Worm (Caenorhabditis elegans) whole organism, young adult: ENCODE measurements around the gene srd-11.

Experiments
- B0035.1 ChIP-seq: sonication (generic microtip); optimal IDR thresholded peaks from 2 replicates; lab custom pipeline; 2016; ENCODE audit warnings: missing genetic modification characterization, mild to moderate bottlenecking, missing compliant biosample characterization, missing genotype, missing genetic modification reagents
- B0261.1 ChIP-seq: sonication (generic microtip); optimal IDR thresholded peaks from 2 replicates; lab custom pipeline; 2016; ENCODE audit warnings: mild to moderate bottlenecking, missing genetic modification characterization, moderate library complexity, missing compliant biosample characterization
- B0336.3 ChIP-seq: fragments of 200-800 bp; sonication (Bioruptor generic); IDR thresholded peaks from 2 replicates; pipeline ENCODE4 v1.3.6; 2022; ENCODE audit warnings: missing genetic modification characterization, missing compliant biosample characterization
- F57A8.1 ChIP-seq: fragments of 200-800 bp; sonication (Bioruptor generic); optimal IDR thresholded peaks from 2 replicates; lab custom pipeline; 2018; ENCODE audit warnings: mild to moderate bottlenecking, missing genetic modification characterization, moderate library complexity, missing compliant biosample characterization
- Y53G8AR.9 ChIP-seq: fragments of 200-800 bp; sonication (Bioruptor generic); conservative IDR thresholded peaks from 2 replicates; pipeline ENCODE4 v1.3.6; 2022; ENCODE audit warnings: missing genetic modification reagents, missing genetic modification characterization, missing compliant biosample characterization
- Y67H2A.10 ChIP-seq: fragments of 200-800 bp; sonication (Bioruptor generic); conservative IDR thresholded peaks from 2 replicates; pipeline ENCODE4 v1.3.6; 2022; ENCODE audit warnings: missing genetic modification reagents, missing genetic modification characterization, missing compliant biosample characterization
- akir-1 ChIP-seq: fragments of 200-800 bp; sonication (Bioruptor generic); optimal IDR thresholded peaks from 2 replicates; lab custom pipeline; 2018; ENCODE audit warnings: mild to moderate bottlenecking, missing genetic modification characterization, moderate library complexity, missing compliant biosample characterization
- attf-3 ChIP-seq: fragments of 200-800 bp; sonication (Bioruptor generic); conservative IDR thresholded peaks from 2 replicates; pipeline ENCODE4 v1.3.6; 2022; ENCODE audit warnings: missing genetic modification reagents, missing genetic modification characterization, missing compliant biosample characterization
- attf-5 ChIP-seq: fragments of 200-800 bp; sonication (Bioruptor generic); optimal IDR thresholded peaks from 2 replicates; lab custom pipeline; 2018; ENCODE audit warnings: mild to moderate bottlenecking, missing genetic modification characterization, missing compliant biosample characterization
- ccch-3 ChIP-seq: fragments of 200-800 bp; sonication (Bioruptor generic); optimal IDR thresholded peaks from 2 replicates; lab custom pipeline; 2018; ENCODE audit warnings: mild to moderate bottlenecking, missing genetic modification characterization, missing compliant biosample characterization
- cebp-1 ChIP-seq, 2 experiments: fragments of 200-800 bp in 1 of 2; sonication (Bioruptor generic) in 1 of 2; sonication (generic microtip) in 1 of 2; IDR thresholded peaks in 1 of 2; optimal IDR thresholded peaks in 1 of 2; 2 replicates each; pipeline versions ENCODE4 v1.3.6 to Lab custom; 2017 to 2022; ENCODE audit warnings: missing compliant biosample characterization in 2 of 2, missing genetic modification characterization in 2 of 2, mild to moderate bottlenecking in 1 of 2, missing genetic modification reagents in 1 of 2, moderate library complexity in 1 of 2
- egl-18 ChIP-seq: fragments of 200-800 bp; sonication (Bioruptor generic); IDR thresholded peaks from 2 replicates; pipeline ENCODE4 v1.3.6; 2022; ENCODE audit warnings: missing genetic modification reagents, missing genetic modification characterization, missing compliant biosample characterization
- fkh-3 ChIP-seq: sonication (generic microtip); optimal IDR thresholded peaks from 2 replicates; lab custom pipeline; 2016; ENCODE audit warnings: mild to moderate bottlenecking, missing genetic modification characterization, missing compliant biosample characterization
- let-607 ChIP-seq, 2 experiments: fragments of 200-800 bp in 1 of 2; sonication (Bioruptor generic) in 1 of 2; sonication (generic microtip) in 1 of 2; optimal IDR thresholded peaks; 2 replicates each; lab custom pipeline; 2016 to 2018; ENCODE audit warnings: mild to moderate bottlenecking in 2 of 2, missing compliant biosample characterization in 2 of 2, missing genetic modification characterization in 2 of 2, moderate library complexity in 2 of 2, missing genotype in 1 of 2
- lin-26 ChIP-seq: fragments of 200-800 bp; sonication (Bioruptor generic); IDR thresholded peaks from 2 replicates; pipeline ENCODE4 v1.3.6; 2022; ENCODE audit warnings: missing genetic modification reagents, missing genetic modification characterization, missing compliant biosample characterization
- lsy-27 ChIP-seq: sonication (generic microtip); optimal IDR thresholded peaks from 2 replicates; lab custom pipeline; 2017; ENCODE audit warnings: missing genetic modification characterization, mild to moderate bottlenecking, missing compliant biosample characterization, antibody characterized with exemption, missing genotype, borderline replicate concordance; ENCODE audit not compliant: insufficient read depth
- madf-6 ChIP-seq: fragments of 200-800 bp; sonication (Bioruptor generic); IDR thresholded peaks from 2 replicates; pipeline ENCODE4 v1.3.6; 2022; ENCODE audit warnings: missing genetic modification reagents, missing genetic modification characterization, missing compliant biosample characterization
- madf-8 ChIP-seq: fragments of 200-800 bp; sonication (Bioruptor generic); conservative IDR thresholded peaks from 2 replicates; pipeline ENCODE4 v1.3.6; 2022; ENCODE audit warnings: missing genetic modification reagents, missing genetic modification characterization, missing compliant biosample characterization
- mcd-1 ChIP-seq: fragments of 200-800 bp; sonication (Bioruptor generic); IDR thresholded peaks from 2 replicates; pipeline ENCODE4 v1.3.6; 2022; ENCODE audit warnings: missing genetic modification reagents, missing genetic modification characterization, missing compliant biosample characterization
- mxl-1 ChIP-seq: sonication (generic microtip); optimal IDR thresholded peaks from 2 replicates; lab custom pipeline; 2016; ENCODE audit warnings: missing genetic modification characterization, missing compliant biosample characterization
- nfya-2 ChIP-seq: fragments of 200-800 bp; sonication (Bioruptor generic); IDR thresholded peaks from 2 replicates; pipeline ENCODE4 v1.3.6; 2022; ENCODE audit warnings: missing genetic modification reagents, missing genetic modification characterization, missing compliant biosample characterization
- nhr-179 ChIP-seq: sonication (generic microtip); optimal IDR thresholded peaks from 2 replicates; lab custom pipeline; 2016; ENCODE audit warnings: mild to moderate bottlenecking, missing genetic modification characterization, missing compliant biosample characterization
- nhr-27 ChIP-seq: fragments of 200-800 bp; sonication (Bioruptor generic); optimal IDR thresholded peaks from 2 replicates; lab custom pipeline; 2018; ENCODE audit warnings: mild to moderate bottlenecking, missing genetic modification characterization, moderate library complexity, missing compliant biosample characterization
- nhr-80 ChIP-seq: sonication (generic microtip); optimal IDR thresholded peaks from 2 replicates; lab custom pipeline; 2016; ENCODE audit warnings: missing genetic modification characterization, missing compliant biosample characterization
- nhr-90 ChIP-seq: sonication (generic microtip); optimal IDR thresholded peaks from 2 replicates; lab custom pipeline; 2016; ENCODE audit warnings: missing genotype, mild to moderate bottlenecking, missing genetic modification characterization, missing compliant biosample characterization
- pbrm-1 ChIP-seq: fragments of 200-800 bp; sonication (Bioruptor generic); IDR thresholded peaks from 2 replicates; pipeline ENCODE4 v1.3.6; 2022; ENCODE audit warnings: missing genetic modification reagents, missing genetic modification characterization, missing compliant biosample characterization
- rpc-1 ChIP-seq, 2 experiments: fragments of 150-350 bp in 1 of 2; sonication (generic microtip) in 1 of 2; optimal IDR thresholded peaks; 2 replicates each; lab custom pipeline; 2014 to 2018; ENCODE audit warnings: missing biosample characterization in 1 of 2, missing genetic modification characterization in 1 of 2, missing genetic modification reagents in 1 of 2, missing genotype in 1 of 2
- somi-1 ChIP-seq: fragments of 200-800 bp; sonication (Bioruptor generic); optimal IDR thresholded peaks from 2 replicates; lab custom pipeline; 2018; ENCODE audit warnings: mild to moderate bottlenecking, missing genetic modification characterization, missing compliant biosample characterization
- tbp1 ChIP-seq: fragments of 200-800 bp; sonication (Bioruptor generic); optimal IDR thresholded peaks from 2 replicates; lab custom pipeline; 2018; ENCODE audit warnings: mild to moderate bottlenecking, missing genetic modification characterization, missing compliant biosample characterization
- tlf-1 ChIP-seq: fragments of 200-800 bp; sonication (Bioruptor generic); optimal IDR thresholded peaks from 2 replicates; lab custom pipeline; 2018; ENCODE audit warnings: mild to moderate bottlenecking, missing genetic modification characterization, missing compliant biosample characterization
- unc-130 ChIP-seq: sonication (generic microtip); optimal IDR thresholded peaks from 2 replicates; lab custom pipeline; 2016; ENCODE audit warnings: missing genetic modification reagents, missing genetic modification characterization, missing compliant biosample characterization
- ztf-18 ChIP-seq: sonication (generic microtip); optimal IDR thresholded peaks from 2 replicates; lab custom pipeline; 2016; ENCODE audit warnings: missing genotype, mild to moderate bottlenecking, missing genetic modification characterization, missing compliant biosample characterization
- ztf-22 ChIP-seq: fragments of 200-800 bp; sonication (Bioruptor generic); optimal IDR thresholded peaks from 2 replicates; lab custom pipeline; 2018; ENCODE audit warnings: mild to moderate bottlenecking, missing genetic modification characterization, moderate library complexity, missing compliant biosample characterization
- ztf-3 ChIP-seq: fragments of 200-800 bp; sonication (Bioruptor generic); optimal IDR thresholded peaks from 2 replicates; lab custom pipeline; 2018; ENCODE audit warnings: mild to moderate bottlenecking, missing genetic modification characterization, missing compliant biosample characterization

srd-11 gene

ce11 chrV:13664340-13664916 is 44.8 kb upstream of the srd-11 start (continued):
- TF ChIP-seq F57A8.1 (GFP tag; lab: Kevin White, UChicago) = no peak
- TF ChIP-seq lsy-27 = no peak
- no peak for TF ChIP-seq nhr-179
- no peak for TF ChIP-seq ccch-3 (GFP tag; lab: Kevin White, UChicago)
- TF ChIP-seq B0035.1 (tag; lab: Kevin White, UChicago) = no peak
- no peak for TF ChIP-seq unc-130
- TF ChIP-seq fkh-3 (tag; lab: Kevin White, UChicago) = no peak
- TF ChIP-seq let-607 (tag; optimal IDR thresholded peaks at IDR 0.05; lab: Kevin White, UChicago) = peak in 1 of 2 experiments; percentile 19
- TF ChIP-seq nhr-27 (tag; lab: Kevin White, UChicago) = no peak
- TF ChIP-seq madf-8 = peak; percentile 26; the same call in 1 of the 2 replicates

DNA sequence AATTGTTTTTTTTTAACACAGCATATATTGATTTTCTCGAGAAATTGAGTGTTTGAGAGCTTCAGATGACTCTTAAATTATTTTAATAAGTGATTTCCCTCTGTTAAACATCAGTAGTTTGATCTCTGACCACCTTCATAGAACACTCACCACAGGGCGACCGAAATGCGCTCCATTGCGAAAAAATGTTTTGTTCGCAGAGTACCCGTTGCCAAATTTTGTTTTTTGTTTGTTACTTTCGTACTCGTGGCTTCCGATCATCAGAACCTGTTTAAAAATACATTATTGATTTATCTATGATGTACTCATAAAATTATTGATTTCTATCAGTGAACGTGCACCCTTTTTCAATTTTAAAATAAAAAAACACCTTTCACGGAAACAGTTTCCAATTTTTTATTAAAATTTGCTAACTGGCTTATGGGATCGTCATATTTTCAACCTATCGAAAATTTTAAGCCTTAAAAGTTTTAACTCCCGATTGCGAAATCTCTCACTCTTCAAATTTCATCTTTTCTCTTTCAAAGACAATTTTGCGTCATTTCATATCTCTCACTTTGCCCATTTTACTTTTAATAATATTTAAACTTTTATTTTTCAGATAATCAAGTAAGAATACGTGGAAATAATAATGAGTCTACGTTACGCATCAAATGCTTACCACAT is 41.1 kb upstream of the srd-11 start, which contains the start of gene letm-1:
Gene letm-1 (plus strand): TSS at position 598 of the 666 bp plus-strand sequence.
- TF ChIP-seq nhr-80 (tag; lab: Kevin White, UChicago) = peak; percentile 51
- no peak for TF ChIP-seq Y53G8AR.9 (GFP tag; lab: Robert Waterston, UW)
- TF ChIP-seq nfya-2 (GFP tag; lab: Robert Waterston, UW) = no peak
- 0 out of 2 replicates have a peak, but pooled peaks have one; percentile 24 for TF ChIP-seq pbrm-1 (GFP tag; lab: Robert Waterston, UW)
- TF ChIP-seq tlf-1 (GFP tag; lab: Kevin White, UChicago) = no peak
- no peak for TF ChIP-seq akir-1 (GFP tag; lab: Kevin White, UChicago)
- 0 out of 2 replicates have a peak, but pooled peaks have one; percentile 18 for TF ChIP-seq madf-6 (GFP tag; lab: Robert Waterston, UW)
- TF ChIP-seq attf-3 (GFP tag; lab: Robert Waterston, UW) = no peak
- no peak for TF ChIP-seq rpc-1 (optimal IDR thresholded peaks at IDR 0.05; lab: Kevin White, UChicago)
- no peak for TF ChIP-seq rpc-1 (tag; optimal IDR thresholded peaks at IDR 0.05; lab: Kevin White, UChicago)
- TF ChIP-seq lin-26 (GFP tag; lab: Robert Waterston, UW) = peak; percentile 15; the same call in 1 of the 2 replicates
- no peak for TF ChIP-seq ztf-3
- TF ChIP-seq ztf-18 (tag; lab: Kevin White, UChicago) = peak; percentile 15
- TF ChIP-seq Y67H2A.10 (GFP tag; lab: Robert Waterston, UW) = no peak
- no peak for TF ChIP-seq nhr-90 (tag; lab: Kevin White, UChicago)
- TF ChIP-seq mxl-1 = no peak
- peak; percentile 21 for TF ChIP-seq attf-5 (GFP tag; lab: Kevin White, UChicago)
- TF ChIP-seq mcd-1 (GFP tag; lab: Robert Waterston, UW) = peak; percentile 14; the same call in 1 of the 2 replicates
- no peak for TF ChIP-seq B0261.1
- no peak for TF ChIP-seq somi-1
- no peak for TF ChIP-seq nhr-179
- TF ChIP-seq egl-18 (GFP tag; lab: Robert Waterston, UW) = no peak
- TF ChIP-seq B0336.3 (GFP tag; lab: Robert Waterston, UW) = no peak
- peak; percentile 38; the same call in 1 of the 2 replicates for TF ChIP-seq cebp-1 (GFP tag; IDR thresholded peaks at IDR 0.05; lab: Robert Waterston, UW)
- TF ChIP-seq cebp-1 (tag; optimal IDR thresholded peaks at IDR 0.05; lab: Kevin White, UChicago) = peak; percentile 92
- no peak for TF ChIP-seq ztf-22 (GFP tag; lab: Kevin White, UChicago)
- no peak for TF ChIP-seq tbp1 (GFP tag; lab: Kevin White, UChicago)
